Fruit fly (Drosophila melanogaster) whole organism, embryonic: ENCODE data around the gene Tango1.

Experiments used
- Abd-B ChIP-seq: fragments of 200-800 bp; sonication (Bioruptor generic); optimal IDR thresholded peaks from 2 replicates; lab custom pipeline; 2018; ENCODE audit warnings: missing biosample characterization, mild to moderate bottlenecking, missing genetic modification characterization, moderate library complexity
- BEAF-32 ChIP-seq: fragments of 200-800 bp; sonication (Bioruptor generic); optimal IDR thresholded peaks from 3 replicates; lab custom pipeline; 2017; ENCODE audit warnings: missing biosample characterization, missing genetic modification characterization, mild to moderate bottlenecking, moderate library complexity, missing genetic modification reagents
- Bdp1 ChIP-seq: fragments of 200-800 bp; sonication (Bioruptor generic); optimal IDR thresholded peaks from 3 replicates; lab custom pipeline; 2016; ENCODE audit warnings: missing biosample characterization, missing genetic modification characterization
- C15 ChIP-seq: fragments of 200-800 bp; sonication (Bioruptor generic); IDR thresholded peaks from 3 replicates; pipeline ENCODE4 v1.3.6; 2022; ENCODE audit warnings: missing biosample characterization, missing genetic modification characterization
- CG1024 ChIP-seq: fragments of 200-800 bp; sonication (Bioruptor generic); IDR thresholded peaks from 2 replicates; pipeline ENCODE4 v1.3.6; 2022; ENCODE audit warnings: missing biosample characterization, missing genetic modification characterization
- CG11723 ChIP-seq: fragments of 200-800 bp; sonication (Bioruptor generic); optimal IDR thresholded peaks from 2 replicates; lab custom pipeline; 2017; ENCODE audit warnings: missing biosample characterization, mild to moderate bottlenecking, missing genetic modification characterization
- CG1233 ChIP-seq: fragments of 200-800 bp; sonication (Bioruptor generic); optimal IDR thresholded peaks from 4 replicates; lab custom pipeline; 2018; ENCODE audit warnings: missing biosample characterization, mild to moderate bottlenecking, missing genetic modification characterization
- CG12659 ChIP-seq: fragments of 200-800 bp; sonication (Bioruptor generic); optimal IDR thresholded peaks from 3 replicates; lab custom pipeline; 2017; ENCODE audit warnings: mild to moderate bottlenecking, missing biosample characterization, missing genetic modification reagents, missing genetic modification characterization
- CG12769 ChIP-seq: fragments of 200-800 bp; sonication (Bioruptor generic); optimal IDR thresholded peaks from 2 replicates; lab custom pipeline; 2019; ENCODE audit warnings: missing biosample characterization, mild to moderate bottlenecking, missing genetic modification characterization, moderate library complexity
- CG13894 ChIP-seq: fragments of 200-800 bp; sonication (Bioruptor generic); optimal IDR thresholded peaks from 3 replicates; lab custom pipeline; 2018; ENCODE audit warnings: missing biosample characterization, mild to moderate bottlenecking, missing genetic modification characterization, moderate library complexity
- CG15269 ChIP-seq: fragments of 200-800 bp; sonication (Bioruptor generic); optimal IDR thresholded peaks from 2 replicates; lab custom pipeline; 2018; ENCODE audit warnings: missing biosample characterization, mild to moderate bottlenecking, missing genetic modification characterization, moderate library complexity
- CG15696 ChIP-seq: fragments of 200-800 bp; sonication (Bioruptor generic); optimal IDR thresholded peaks from 2 replicates; lab custom pipeline; 2019; ENCODE audit warnings: missing biosample characterization, mild to moderate bottlenecking, missing genetic modification characterization, moderate library complexity
- CG17359 ChIP-seq: fragments of 200-800 bp; sonication (Bioruptor generic); optimal IDR thresholded peaks from 3 replicates; lab custom pipeline; 2018; ENCODE audit warnings: missing biosample characterization, mild to moderate bottlenecking, missing genetic modification characterization, moderate library complexity
- CG17612 ChIP-seq: fragments of 200-800 bp; sonication (Bioruptor generic); IDR thresholded peaks from 2 replicates; pipeline ENCODE4 v1.3.6; 2022; ENCODE audit warnings: missing biosample characterization, missing genetic modification characterization
- CG18262 ChIP-seq: fragments of 200-800 bp; optimal IDR thresholded peaks from 3 replicates; lab custom pipeline; 2019; ENCODE audit warnings: missing biosample characterization, mild to moderate bottlenecking, missing genetic modification characterization, moderate library complexity
- CG2120 ChIP-seq: fragments of 200-800 bp; sonication (Bioruptor generic); optimal IDR thresholded peaks from 3 replicates; lab custom pipeline; 2016; ENCODE audit warnings: missing biosample characterization, missing genetic modification characterization
- CG4617 ChIP-seq: fragments of 200-800 bp; sonication (Bioruptor generic); optimal IDR thresholded peaks from 3 replicates; lab custom pipeline; 2016; ENCODE audit warnings: missing biosample characterization, missing genetic modification characterization, borderline replicate concordance
- CG8359 ChIP-seq: fragments of 200-800 bp; sonication (Bioruptor generic); optimal IDR thresholded peaks from 2 replicates; lab custom pipeline; 2017; ENCODE audit warnings: missing biosample characterization, mild to moderate bottlenecking, missing genetic modification characterization, borderline replicate concordance
- CG9215 ChIP-seq: fragments of 200-800 bp; sonication (Bioruptor generic); IDR thresholded peaks from 2 replicates; pipeline ENCODE4 v1.3.6; 2022; ENCODE audit warnings: missing biosample characterization, missing genetic modification characterization
- CTCF ChIP-seq: fragments of 200-800 bp; sonication (Bioruptor generic); optimal IDR thresholded peaks from 2 replicates; lab custom pipeline; 2017; ENCODE audit warnings: missing biosample characterization, mild to moderate bottlenecking, missing genetic modification characterization, moderate library complexity
- D19B ChIP-seq: fragments of 200-800 bp; sonication (Bioruptor generic); optimal IDR thresholded peaks from 2 replicates; lab custom pipeline; 2017; ENCODE audit warnings: missing biosample characterization, mild to moderate bottlenecking, missing genetic modification characterization
- Dad ChIP-seq: fragments of 200-800 bp; sonication (Bioruptor generic); optimal IDR thresholded peaks from 3 replicates; lab custom pipeline; 2016; ENCODE audit warnings: missing biosample characterization, missing genetic modification characterization
- Dfd ChIP-seq, 2 experiments: fragments of >200 bp; optimal IDR thresholded peaks; 2 replicates each; lab custom pipeline; 2017; ENCODE audit warnings: missing biosample characterization in 2 of 2, missing genetic modification characterization in 2 of 2
- Dip3 ChIP-seq: fragments of 200-800 bp; sonication (Bioruptor generic); optimal IDR thresholded peaks from 3 replicates; lab custom pipeline; 2016; ENCODE audit warnings: missing biosample characterization, missing genetic modification characterization
- Doc2 ChIP-seq: fragments of 200-800 bp; sonication (Bioruptor generic); IDR thresholded peaks from 2 replicates; pipeline ENCODE4 v1.3.6; 2022; ENCODE audit warnings: missing biosample characterization, missing genetic modification characterization
- Dp ChIP-seq: fragments of 200-800 bp; sonication (Bioruptor generic); optimal IDR thresholded peaks from 2 replicates; lab custom pipeline; 2018; ENCODE audit warnings: missing biosample characterization, mild to moderate bottlenecking, missing genetic modification characterization, moderate library complexity
- MESR4 ChIP-seq: fragments of 200-800 bp; sonication (Bioruptor generic); optimal IDR thresholded peaks from 2 replicates; lab custom pipeline; 2018; ENCODE audit warnings: missing biosample characterization, mild to moderate bottlenecking, missing genetic modification characterization, moderate library complexity
- NC2α ChIP-seq: fragments of 200-800 bp; sonication (Bioruptor generic); optimal IDR thresholded peaks from 2 replicates; lab custom pipeline; 2016; ENCODE audit warnings: missing biosample characterization, missing genetic modification characterization
- Oli ChIP-seq: fragments of 200-800 bp; sonication (Bioruptor generic); optimal IDR thresholded peaks from 2 replicates; lab custom pipeline; 2018; ENCODE audit warnings: missing biosample characterization, mild to moderate bottlenecking, missing genetic modification characterization, moderate library complexity
- Spps ChIP-seq: fragments of 200-800 bp; sonication (Bioruptor generic); optimal IDR thresholded peaks from 2 replicates; lab custom pipeline; 2018; ENCODE audit warnings: missing biosample characterization, mild to moderate bottlenecking, missing genetic modification characterization
- Sry-β ChIP-seq: fragments of 200-800 bp; sonication (Bioruptor generic); optimal IDR thresholded peaks from 2 replicates; lab custom pipeline; 2018; ENCODE audit warnings: missing biosample characterization, mild to moderate bottlenecking, missing genetic modification characterization, moderate library complexity
- ash1 ChIP-seq: fragments of 200-800 bp; sonication (Bioruptor generic); optimal IDR thresholded peaks from 2 replicates; lab custom pipeline; 2018; ENCODE audit warnings: missing biosample characterization, mild to moderate bottlenecking, missing genetic modification characterization
- btn ChIP-seq: fragments of 200-800 bp; sonication (Bioruptor generic); optimal IDR thresholded peaks from 2 replicates; lab custom pipeline; 2016; ENCODE audit warnings: missing biosample characterization, missing genetic modification characterization
- crol ChIP-seq: fragments of 200-800 bp; sonication (Bioruptor generic); IDR thresholded peaks from 2 replicates; pipeline ENCODE4 v1.3.6; 2022; ENCODE audit warnings: missing biosample characterization, missing genetic modification characterization
- crp ChIP-seq, 2 experiments: fragments of 200-800 bp; sonication (Bioruptor generic); optimal IDR thresholded peaks; 2 replicates in 1 of 2; 3 replicates in 1 of 2; lab custom pipeline; 2017; ENCODE audit warnings: missing biosample characterization in 2 of 2, missing genetic modification characterization in 2 of 2, mild to moderate bottlenecking in 1 of 2, moderate library complexity in 1 of 2
- exex ChIP-seq: fragments of 200-800 bp; sonication (Bioruptor generic); optimal IDR thresholded peaks from 4 replicates; lab custom pipeline; 2018; ENCODE audit warnings: missing biosample characterization, mild to moderate bottlenecking, missing genetic modification characterization, moderate library complexity
- fd96Cb ChIP-seq: fragments of 200-800 bp; sonication (Bioruptor generic); optimal IDR thresholded peaks from 2 replicates; lab custom pipeline; 2018; ENCODE audit warnings: missing biosample characterization, mild to moderate bottlenecking, missing genetic modification characterization, moderate library complexity
- ftz-f1 ChIP-seq: fragments of 200-800 bp; sonication (Bioruptor generic); optimal IDR thresholded peaks from 2 replicates; lab custom pipeline; 2016; ENCODE audit warnings: missing biosample characterization, missing genetic modification characterization
- gsb ChIP-seq: fragments of 200-800 bp; sonication (Bioruptor generic); IDR thresholded peaks from 2 replicates; pipeline ENCODE4 v1.3.6; 2022; ENCODE audit warnings: missing biosample characterization, missing genetic modification characterization
- jumu ChIP-seq: fragments of 200-800 bp; sonication (Bioruptor generic); optimal IDR thresholded peaks from 3 replicates; lab custom pipeline; 2016; ENCODE audit warnings: missing biosample characterization, missing genetic modification characterization
- pfk ChIP-seq: fragments of 200-800 bp; sonication (Bioruptor generic); optimal IDR thresholded peaks from 2 replicates; lab custom pipeline; 2018; ENCODE audit warnings: missing biosample characterization, mild to moderate bottlenecking, missing genetic modification characterization, moderate library complexity
- scrt ChIP-seq: fragments of 200-800 bp; sonication (Bioruptor generic); optimal IDR thresholded peaks from 2 replicates; lab custom pipeline; 2018; ENCODE audit warnings: missing biosample characterization, mild to moderate bottlenecking, missing genetic modification characterization, moderate library complexity
- seq ChIP-seq: fragments of 200-800 bp; sonication (Bioruptor generic); IDR thresholded peaks from 2 replicates; pipeline ENCODE4 v1.3.6; 2022; ENCODE audit warnings: missing biosample characterization, missing genetic modification characterization
- sima ChIP-seq: fragments of 200-800 bp; sonication (Bioruptor generic); optimal IDR thresholded peaks from 2 replicates; lab custom pipeline; 2016; ENCODE audit warnings: missing biosample characterization, missing genetic modification characterization
- slou ChIP-seq: fragments of 200-800 bp; sonication (Bioruptor generic); optimal IDR thresholded peaks from 3 replicates; lab custom pipeline; 2016; ENCODE audit warnings: missing biosample characterization, missing genetic modification characterization
- so ChIP-seq: fragments of 200-800 bp; sonication (Bioruptor generic); IDR thresholded peaks from 3 replicates; pipeline ENCODE4 v1.3.6; 2022; ENCODE audit warnings: missing biosample characterization, missing genetic modification characterization
- vnd ChIP-seq: fragments of 200-800 bp; sonication (Bioruptor generic); IDR thresholded peaks from 3 replicates; pipeline ENCODE4 v1.3.6; 2022; ENCODE audit warnings: missing biosample characterization, missing genetic modification characterization; ENCODE audit not compliant: partially characterized antibody
- z ChIP-seq: fragments of 200-800 bp; sonication (Bioruptor generic); IDR thresholded peaks from 3 replicates; pipeline ENCODE4 v1.3.6; 2022; ENCODE audit warnings: missing biosample characterization, missing genetic modification characterization
- zf30C ChIP-seq: fragments of 200-800 bp; sonication (Bioruptor generic); optimal IDR thresholded peaks from 3 replicates; lab custom pipeline; 2018; ENCODE audit warnings: missing biosample characterization, mild to moderate bottlenecking, missing genetic modification characterization

Gene Tango1

DNA sequence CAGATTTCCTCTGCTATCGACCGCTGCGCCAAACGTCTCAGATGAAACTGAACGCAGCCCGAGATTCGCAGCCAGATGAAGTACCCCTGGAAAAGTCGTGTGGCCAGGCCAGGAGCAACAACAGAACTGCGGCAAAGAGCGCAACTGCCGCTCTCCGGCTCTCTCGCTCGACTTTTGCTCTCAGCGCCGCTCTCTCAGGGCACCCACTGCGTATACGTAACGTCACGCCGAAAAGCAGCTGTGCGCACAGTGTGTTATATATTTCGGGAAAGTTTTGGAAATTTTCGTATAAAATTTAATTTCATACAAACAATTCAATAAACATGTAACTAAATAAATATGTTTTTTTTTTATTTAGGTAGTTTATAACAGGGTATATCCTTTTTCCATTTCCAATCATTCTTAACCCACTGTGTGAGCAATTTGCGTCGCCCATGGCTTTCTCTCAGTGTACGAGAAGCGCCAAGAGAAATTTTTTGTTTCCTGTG lies 48.1 kb upstream of the Tango1 start, which contains the start of gene Dpp10 (continued):
- TF ChIP-seq slou (GFP tag; lab: Kevin White, UChicago) (peak; percentile 87), CG12769 (tag; lab: Kevin White, UChicago) (peak; percentile 94), Abd-B (GFP tag; lab: Kevin White, UChicago) (peak; percentile 81), crp (GFP tag; optimal IDR thresholded peaks at IDR 0.05; lab: Kevin White, UChicago) (peak in 1 of 2 experiments; percentile 57), CG1024 (GFP tag; lab: Robert Waterston, UW) (peak; percentile 79), CG4617 (GFP tag; lab: Kevin White, UChicago) (peak; percentile 55), exex (tag; lab: Kevin White, UChicago) (peak; percentile 66), jumu (peak; percentile 66), CG8359 (GFP tag; lab: Kevin White, UChicago) (no peak), Dad (GFP tag; lab: Kevin White, UChicago) (peak; percentile 91), CG17612 (GFP tag; lab: Robert Waterston, UW) (peak; percentile 93), ash1 (GFP tag; lab: Kevin White, UChicago) (peak; percentile 1), scrt (GFP tag; lab: Kevin White, UChicago) (peak; percentile 85), CG17359 (peak; percentile 89), CG18262 (peak; percentile 71), CG1233 (GFP tag; lab: Kevin White, UChicago) (peak; percentile 81), Dp (GFP tag; lab: Kevin White, UChicago) (no peak), pfk (GFP tag; lab: Kevin White, UChicago) (no peak), fd96Cb (tag; lab: Kevin White, UChicago) (peak; percentile 77), CG9215 (GFP tag; lab: Robert Waterston, UW) (peak; percentile 97), seq (GFP tag; lab: Robert Waterston, UW) (peak; percentile 95), C15 (peak; percentile 94), crol (GFP tag; lab: Robert Waterston, UW) (no peak), zf30C (GFP tag; lab: Kevin White, UChicago) (peak; percentile 65), gsb (GFP tag; lab: Robert Waterston, UW) (peak; percentile 94), vnd (GFP tag; lab: Robert Waterston, UW) (0 out of 3 replicates have a peak, but pooled peaks have one; percentile 46), CG15269 (peak; percentile 95), CG15696 (peak; percentile 68), NC2α (GFP tag; lab: Kevin White, UChicago) (peak; percentile 30), CG2120 (GFP tag; lab: Kevin White, UChicago) (peak; percentile 98), Bdp1 (peak; percentile 73), ftz-f1 (GFP tag; lab: Kevin White, UChicago) (peak; percentile 25), Dfd (GFP tag; optimal IDR thresholded peaks at IDR 0.05; lab: Kevin White, UChicago) (no peak), so (GFP tag; lab: Robert Waterston, UW) (peak; percentile 95), btn (GFP tag; lab: Kevin White, UChicago) (peak; percentile 37), MESR4 (GFP tag; lab: Kevin White, UChicago) (peak; percentile 15), Dip3 (GFP tag; lab: Kevin White, UChicago) (peak; percentile 90), CTCF (GFP tag; lab: Kevin White, UChicago) (no peak), BEAF-32 (GFP tag; lab: Kevin White, UChicago) (no peak), CG13894 (peak; percentile 96), Spps (tag; lab: Kevin White, UChicago) (no peak), Sry-β (GFP tag; lab: Kevin White, UChicago) (no peak), sima (peak; percentile 75), CG12659 (GFP tag; lab: Kevin White, UChicago) (peak; percentile 91), Doc2 (GFP tag; lab: Robert Waterston, UW) (peak; percentile 87), z (GFP tag; lab: Robert Waterston, UW) (0 out of 3 replicates have a peak, but pooled peaks have one; percentile 37), Oli (peak; percentile 87), CG11723 (GFP tag; lab: Kevin White, UChicago) (peak; percentile 59), D19B (GFP tag; lab: Kevin White, UChicago) (peak; percentile 76)
- TF ChIP-seq, all 482 proteins: peak for 402
